Fruit fly (Drosophila melanogaster) whole organism, embryonic: ENCODE data around the gene Btnd.

ENCODE experiments used
- B-H2 ChIP-seq: fragments of 200-800 bp; sonication (Bioruptor generic); optimal IDR thresholded peaks from 2 replicates; lab custom pipeline; 2018; ENCODE audit warnings: missing biosample characterization, mild to moderate bottlenecking, missing genetic modification characterization
- BEAF-32 ChIP-seq: fragments of 200-800 bp; sonication (Bioruptor generic); optimal IDR thresholded peaks from 3 replicates; lab custom pipeline; 2017; ENCODE audit warnings: missing biosample characterization, missing genetic modification characterization, mild to moderate bottlenecking, moderate library complexity, missing genetic modification reagents
- Blimp-1 ChIP-seq: fragments of 200-800 bp; sonication (Bioruptor generic); optimal IDR thresholded peaks from 3 replicates; lab custom pipeline; 2018; ENCODE audit warnings: missing biosample characterization, missing genetic modification characterization, mild to moderate bottlenecking, moderate library complexity, missing genetic modification reagents
- CG10147 ChIP-seq: fragments of 200-800 bp; sonication (Bioruptor generic); optimal IDR thresholded peaks from 2 replicates; lab custom pipeline; 2019; ENCODE audit warnings: missing biosample characterization, mild to moderate bottlenecking, missing genetic modification characterization, moderate library complexity
- CG10267 ChIP-seq: fragments of 200-800 bp; sonication (Bioruptor generic); optimal IDR thresholded peaks from 2 replicates; lab custom pipeline; 2018; ENCODE audit warnings: missing biosample characterization, mild to moderate bottlenecking, missing genetic modification characterization, moderate library complexity
- CG11085 ChIP-seq: fragments of 200-800 bp; sonication (Bioruptor generic); IDR thresholded peaks from 2 replicates; pipeline ENCODE4 v1.3.6; 2022; ENCODE audit warnings: missing biosample characterization, missing genetic modification characterization
- CG1233 ChIP-seq: fragments of 200-800 bp; sonication (Bioruptor generic); optimal IDR thresholded peaks from 4 replicates; lab custom pipeline; 2018; ENCODE audit warnings: missing biosample characterization, mild to moderate bottlenecking, missing genetic modification characterization
- CG14441 ChIP-seq: fragments of 200-800 bp; sonication (Bioruptor generic); IDR thresholded peaks from 2 replicates; pipeline ENCODE4 v1.3.6; 2022; ENCODE audit warnings: missing biosample characterization, missing genetic modification characterization
- CG14710 ChIP-seq: fragments of 200-800 bp; sonication (Bioruptor generic); optimal IDR thresholded peaks from 3 replicates; lab custom pipeline; 2019; ENCODE audit warnings: missing biosample characterization, mild to moderate bottlenecking, missing genetic modification characterization, moderate library complexity
- CG15011 ChIP-seq: fragments of 200-800 bp; sonication (Bioruptor generic); optimal IDR thresholded peaks from 3 replicates; lab custom pipeline; 2018; ENCODE audit warnings: missing biosample characterization, mild to moderate bottlenecking, missing genetic modification characterization
- CG16813 ChIP-seq: fragments of 200-800 bp; sonication (Bioruptor generic); IDR thresholded peaks from 3 replicates; pipeline ENCODE4 v1.3.6; 2022; ENCODE audit warnings: missing biosample characterization, missing genetic modification characterization; ENCODE audit not compliant: partially characterized antibody
- CG18764 ChIP-seq: fragments of 200-800 bp; sonication (Bioruptor generic); optimal IDR thresholded peaks from 3 replicates; lab custom pipeline; 2016; ENCODE audit warnings: missing biosample characterization, missing genetic modification characterization
- CG2116 ChIP-seq: fragments of 200-800 bp; sonication (Bioruptor generic); optimal IDR thresholded peaks from 3 replicates; lab custom pipeline; 2018; ENCODE audit warnings: missing biosample characterization, mild to moderate bottlenecking, missing genetic modification characterization
- CG2129 ChIP-seq: fragments of 200-800 bp; sonication (Bioruptor generic); IDR thresholded peaks from 2 replicates; pipeline ENCODE4 v1.3.6; 2022; ENCODE audit warnings: missing biosample characterization, missing genetic modification characterization; ENCODE audit not compliant: partially characterized antibody
- CG2678 ChIP-seq: fragments of 200-800 bp; sonication (Bioruptor generic); optimal IDR thresholded peaks from 3 replicates; lab custom pipeline; 2019; ENCODE audit warnings: missing biosample characterization, mild to moderate bottlenecking, missing genetic modification characterization, moderate library complexity
- CG2889 ChIP-seq: fragments of 200-800 bp; sonication (Bioruptor generic); IDR thresholded peaks from 3 replicates; pipeline ENCODE4 v1.3.6; 2022; ENCODE audit warnings: missing biosample characterization, missing genetic modification characterization
- CG4730 ChIP-seq: fragments of 200-800 bp; sonication (Bioruptor generic); IDR thresholded peaks from 2 replicates; pipeline ENCODE4 v1.3.6; 2022; ENCODE audit warnings: missing biosample characterization, missing genetic modification characterization
- CG7745 ChIP-seq: fragments of 200-800 bp; sonication (Bioruptor generic); optimal IDR thresholded peaks from 2 replicates; lab custom pipeline; 2018; ENCODE audit warnings: missing biosample characterization, mild to moderate bottlenecking, missing genetic modification characterization, moderate library complexity
- CG7963 ChIP-seq: fragments of 200-800 bp; sonication (Bioruptor generic); IDR thresholded peaks from 3 replicates; pipeline ENCODE4 v1.3.6; 2022; ENCODE audit warnings: missing biosample characterization, missing genetic modification characterization; ENCODE audit not compliant: partially characterized antibody
- CG8290 ChIP-seq, 3 experiments: fragments of 200-800 bp; sonication (Bioruptor generic); optimal IDR thresholded peaks; 2 replicates each; lab custom pipeline; 2016 to 2019; ENCODE audit warnings: missing biosample characterization in 3 of 3, missing genetic modification characterization in 3 of 3, mild to moderate bottlenecking in 2 of 3, moderate library complexity in 1 of 3
- CG9876 ChIP-seq: fragments of 200-800 bp; sonication (Bioruptor generic); optimal IDR thresholded peaks from 2 replicates; lab custom pipeline; 2016; ENCODE audit warnings: missing biosample characterization, missing genetic modification characterization
- Dp ChIP-seq: fragments of 200-800 bp; sonication (Bioruptor generic); optimal IDR thresholded peaks from 2 replicates; lab custom pipeline; 2018; ENCODE audit warnings: missing biosample characterization, mild to moderate bottlenecking, missing genetic modification characterization, moderate library complexity
- Dref ChIP-seq: fragments of 200-800 bp; sonication (Bioruptor generic); IDR thresholded peaks from 2 replicates; pipeline ENCODE4 v1.3.6; 2022; ENCODE audit warnings: missing biosample characterization, missing genetic modification characterization
- Fer1 ChIP-seq: fragments of 200-800 bp; sonication (Bioruptor generic); optimal IDR thresholded peaks from 2 replicates; lab custom pipeline; 2017; ENCODE audit warnings: missing biosample characterization, mild to moderate bottlenecking, missing genetic modification characterization
- MBD-R2 ChIP-seq: fragments of 200-800 bp; sonication (Bioruptor generic); IDR thresholded peaks from 2 replicates; pipeline ENCODE4 v1.3.6; 2022; ENCODE audit warnings: missing biosample characterization, missing genetic modification characterization
- Med ChIP-seq: fragments of 200-800 bp; sonication (Bioruptor generic); peaks from one replicate; lab custom pipeline; 2016; ENCODE audit warnings: missing biosample characterization, missing genetic modification characterization, mild to moderate bottlenecking, inconsistent platforms, moderate library complexity
- Rfx ChIP-seq: fragments of 200-800 bp; sonication (Bioruptor generic); IDR thresholded peaks from 2 replicates; pipeline ENCODE4 v1.3.6; 2022; ENCODE audit warnings: missing biosample characterization, missing genetic modification characterization
- Sry-δ ChIP-seq: fragments of 200-800 bp; sonication (Bioruptor generic); optimal IDR thresholded peaks from 2 replicates; lab custom pipeline; 2016; ENCODE audit warnings: missing biosample characterization, missing genetic modification characterization
- Xrp1 ChIP-seq: fragments of 200-800 bp; sonication (Bioruptor generic); IDR thresholded peaks from 2 replicates; pipeline ENCODE4 v1.3.6; 2022; ENCODE audit warnings: missing biosample characterization, missing genetic modification characterization
- amos ChIP-seq: fragments of 200-800 bp; sonication (Bioruptor generic); IDR thresholded peaks from 2 replicates; pipeline ENCODE4 v1.3.6; 2022; ENCODE audit warnings: missing biosample characterization, missing genetic modification characterization; ENCODE audit not compliant: partially characterized antibody
- bab2 ChIP-seq: fragments of 200-800 bp; sonication (Bioruptor generic); optimal IDR thresholded peaks from 2 replicates; lab custom pipeline; 2016; ENCODE audit warnings: missing biosample characterization, missing genetic modification characterization
- chinmo ChIP-seq: fragments of 200-800 bp; sonication (Bioruptor generic); IDR thresholded peaks from 4 replicates; pipeline ENCODE4 v1.3.6; 2022; ENCODE audit warnings: missing biosample characterization, missing genetic modification characterization; ENCODE audit not compliant: partially characterized antibody
- dimm ChIP-seq: fragments of 200-800 bp; sonication (Bioruptor generic); IDR thresholded peaks from 2 replicates; pipeline ENCODE4 v1.3.6; 2022; ENCODE audit warnings: missing biosample characterization, missing genetic modification characterization
- hbn ChIP-seq: fragments of 200-800 bp; sonication (Bioruptor generic); IDR thresholded peaks from 2 replicates; pipeline ENCODE4 v1.3.6; 2022; ENCODE audit warnings: missing biosample characterization, missing genetic modification characterization; ENCODE audit not compliant: partially characterized antibody
- her ChIP-seq: fragments of 200-800 bp; sonication (Bioruptor generic); optimal IDR thresholded peaks from 2 replicates; lab custom pipeline; 2016; ENCODE audit warnings: missing biosample characterization, missing genetic modification characterization
- inv ChIP-seq: fragments of 200-800 bp; sonication (Bioruptor generic); IDR thresholded peaks from 2 replicates; pipeline ENCODE4 v1.3.6; 2022; ENCODE audit warnings: missing biosample characterization, missing genetic modification characterization; ENCODE audit not compliant: partially characterized antibody
- knrl ChIP-seq: fragments of 200-800 bp; sonication (Bioruptor generic); IDR thresholded peaks from 3 replicates; pipeline ENCODE4 v1.3.6; 2022; ENCODE audit warnings: missing biosample characterization, missing genetic modification characterization; ENCODE audit not compliant: partially characterized antibody
- nmo ChIP-seq: fragments of 200-800 bp; sonication (Bioruptor generic); optimal IDR thresholded peaks from 2 replicates; lab custom pipeline; 2018; ENCODE audit warnings: missing biosample characterization, mild to moderate bottlenecking, missing genetic modification characterization, moderate library complexity
- pho ChIP-seq: fragments of 200-800 bp; sonication (Bioruptor generic); optimal IDR thresholded peaks from 2 replicates; lab custom pipeline; 2016; ENCODE audit warnings: missing biosample characterization, missing genetic modification characterization
- pzg ChIP-seq: fragments of 200-800 bp; sonication (Bioruptor generic); optimal IDR thresholded peaks from 3 replicates; lab custom pipeline; 2018; ENCODE audit warnings: missing biosample characterization, mild to moderate bottlenecking, missing genetic modification characterization, moderate library complexity
- ranshi ChIP-seq: fragments of 200-800 bp; sonication (Bioruptor generic); IDR thresholded peaks from 2 replicates; pipeline ENCODE4 v1.3.6; 2022; ENCODE audit warnings: missing biosample characterization, missing genetic modification characterization
- row ChIP-seq: fragments of 200-800 bp; sonication (Bioruptor generic); IDR thresholded peaks from 3 replicates; pipeline ENCODE4 v1.3.6; 2022; ENCODE audit warnings: missing biosample characterization, missing genetic modification characterization
- sug ChIP-seq: fragments of 200-800 bp; optimal IDR thresholded peaks from 2 replicates; lab custom pipeline; 2019; ENCODE audit warnings: missing biosample characterization, mild to moderate bottlenecking, missing genetic modification characterization, moderate library complexity
- tgo ChIP-seq: fragments of 200-800 bp; sonication (Bioruptor generic); IDR thresholded peaks from 3 replicates; pipeline ENCODE4 v1.3.6; 2022; ENCODE audit warnings: missing biosample characterization, missing genetic modification characterization
- tna ChIP-seq: fragments of 200-800 bp; sonication (Bioruptor generic); IDR thresholded peaks from 2 replicates; pipeline ENCODE4 v1.3.6; 2022; ENCODE audit warnings: missing biosample characterization, missing genetic modification characterization; ENCODE audit not compliant: partially characterized antibody
- trem ChIP-seq: fragments of 200-800 bp; optimal IDR thresholded peaks from 3 replicates; lab custom pipeline; 2019; ENCODE audit warnings: missing biosample characterization, mild to moderate bottlenecking, missing genetic modification characterization, moderate library complexity
- tx ChIP-seq: fragments of 200-800 bp; sonication (Bioruptor generic); optimal IDR thresholded peaks from 2 replicates; lab custom pipeline; 2016; ENCODE audit warnings: missing biosample characterization, missing genetic modification characterization
- vnd ChIP-seq: fragments of 200-800 bp; sonication (Bioruptor generic); IDR thresholded peaks from 3 replicates; pipeline ENCODE4 v1.3.6; 2022; ENCODE audit warnings: missing biosample characterization, missing genetic modification characterization; ENCODE audit not compliant: partially characterized antibody
- zen2 ChIP-seq: fragments of 200-800 bp; sonication (Bioruptor generic); IDR thresholded peaks from 3 replicates; pipeline ENCODE4 v1.3.6; 2022; ENCODE audit warnings: missing biosample characterization, missing genetic modification characterization; ENCODE audit not compliant: partially characterized antibody

The Btnd gene

DNA sequence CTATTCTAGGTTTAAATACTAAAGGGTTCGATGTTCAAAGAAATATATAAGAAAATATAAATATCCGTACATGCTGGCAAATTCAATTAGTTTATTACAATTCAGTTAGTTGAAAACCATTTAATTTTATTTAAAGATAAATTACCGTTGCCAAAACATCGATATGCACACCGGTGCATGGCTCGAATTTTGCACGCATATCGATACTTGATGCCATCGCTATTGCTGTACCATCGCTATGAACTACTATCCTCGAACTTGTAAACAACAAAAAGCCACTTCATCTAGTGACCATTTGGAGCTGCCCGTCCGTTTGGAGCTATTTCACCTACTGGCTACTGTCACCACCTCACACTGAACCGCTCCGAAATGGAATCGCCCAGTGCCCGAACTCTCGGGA is 41.8 kb upstream of the Btnd start, which contains the start of gene Josd (continued):
- no peak for TF ChIP-seq CG18764 (GFP tag; lab: Kevin White, UChicago)
- peak; percentile 80 for TF ChIP-seq Med
- no peak for TF ChIP-seq ranshi (GFP tag; lab: Robert Waterston, UW)
- peak; percentile 70; the same call in 2 of the 3 replicates for TF ChIP-seq CG7963 (GFP tag; lab: Robert Waterston, UW)
- TF ChIP-seq bab2 = no peak
- TF ChIP-seq Fer1 (GFP tag; lab: Kevin White, UChicago) = peak; percentile 3
- TF ChIP-seq nmo (GFP tag; lab: Kevin White, UChicago) = peak; percentile 18
- TF ChIP-seq trem (tag; lab: Kevin White, UChicago) = peak; percentile 6
- peak; percentile 51 for TF ChIP-seq pzg
- TF ChIP-seq CG14441 (GFP tag; lab: Robert Waterston, UW) = no peak
- peak; percentile 87 for TF ChIP-seq hbn (GFP tag; lab: Robert Waterston, UW)
- peak; percentile 85 for TF ChIP-seq BEAF-32 (GFP tag; lab: Kevin White, UChicago)
- peak; percentile 95 for TF ChIP-seq CG2116 (GFP tag; lab: Kevin White, UChicago)
- peak; percentile 72 for TF ChIP-seq zen2 (GFP tag; lab: Robert Waterston, UW)
- TF ChIP-seq chinmo (GFP tag; lab: Robert Waterston, UW) = peak; percentile 70; the same call in 1 of the 4 replicates
- peak; percentile 71 for TF ChIP-seq MBD-R2 (GFP tag; lab: Robert Waterston, UW)
- peak; percentile 92 for TF ChIP-seq amos (GFP tag; lab: Robert Waterston, UW)
- no peak for TF ChIP-seq CG11085 (GFP tag; lab: Robert Waterston, UW)
- peak; percentile 8 for TF ChIP-seq CG10147 (GFP tag; lab: Kevin White, UChicago)
- peak; percentile 74; the same call in 1 of the 2 replicates for TF ChIP-seq CG2129 (GFP tag; lab: Robert Waterston, UW)
- TF ChIP-seq tna (GFP tag; lab: Robert Waterston, UW) = peak; percentile 54
- TF ChIP-seq CG15011 (GFP tag; lab: Kevin White, UChicago) = no peak
- TF ChIP-seq CG2678 (tag; lab: Kevin White, UChicago) = peak; percentile 8
- peak; percentile 85 for TF ChIP-seq CG16813 (GFP tag; lab: Robert Waterston, UW)
- peak; percentile 15 for TF ChIP-seq Dp (GFP tag; lab: Kevin White, UChicago)
- TF ChIP-seq CG10267 = peak; percentile 6
- no peak for TF ChIP-seq dimm (GFP tag; lab: Robert Waterston, UW)
- no peak for TF ChIP-seq tgo (GFP tag; lab: Robert Waterston, UW)
- TF ChIP-seq B-H2 (GFP tag; lab: Kevin White, UChicago) = peak; percentile 17
- peak; percentile 11 for TF ChIP-seq sug (tag; lab: Kevin White, UChicago)
- no peak for TF ChIP-seq CG7745
- no peak for TF ChIP-seq Blimp-1 (GFP tag; lab: Kevin White, UChicago)
- TF ChIP-seq CG1233 (GFP tag; lab: Kevin White, UChicago) = no peak
- TF ChIP-seq inv = peak; percentile 76
- TF ChIP-seq knrl (GFP tag; lab: Robert Waterston, UW) = peak; percentile 85
- TF ChIP-seq CG4730 = no peak
- TF ChIP-seq Dref (GFP tag; lab: Robert Waterston, UW) = peak; percentile 81
- TF ChIP-seq row (GFP tag; lab: Robert Waterston, UW) = peak; percentile 83
- TF ChIP-seq CG9876 = no peak
- no peak for TF ChIP-seq tx (GFP tag; lab: Kevin White, UChicago)
- TF ChIP-seq Xrp1 = no peak
- peak; percentile 50 for TF ChIP-seq Rfx
- TF ChIP-seq pho (GFP tag; lab: Kevin White, UChicago) = no peak
- peak; percentile 30 for TF ChIP-seq CG14710 (tag; lab: Kevin White, UChicago)
- peak; percentile 90 for TF ChIP-seq Sry-δ (GFP tag; lab: Kevin White, UChicago)
- TF ChIP-seq her = no peak
- no peak for TF ChIP-seq CG2889 (GFP tag; lab: Robert Waterston, UW)
- TF ChIP-seq CG8290 (GFP tag; optimal IDR thresholded peaks at IDR 0.05; lab: Kevin White, UChicago) = no peak
- TF ChIP-seq CG8290 (tag; optimal IDR thresholded peaks at IDR 0.05; lab: Kevin White, UChicago) = peak in 1 of 2 experiments; percentile 41
- TF ChIP-seq vnd = peak; percentile 67
